Worm (Caenorhabditis elegans) whole organism, early embryonic: ENCODE measurements around the gene srw-102.

Source experiments
- ama-1 ChIP-seq: fragments of 150-350 bp; optimal IDR thresholded peaks from 2 replicates; lab custom pipeline; 2014
- ceh-13 ChIP-seq: fragments of 200-800 bp; sonication (Bioruptor generic); optimal IDR thresholded peaks from 2 replicates; lab custom pipeline; 2018; ENCODE audit warnings: mild to moderate bottlenecking, missing genetic modification characterization, missing compliant biosample characterization
- ceh-36 ChIP-seq: sonication (generic microtip); optimal IDR thresholded peaks from 2 replicates; lab custom pipeline; 2016; ENCODE audit warnings: missing genetic modification characterization, inconsistent platforms, missing compliant biosample characterization
- ets-7 ChIP-seq: sonication (generic microtip); optimal IDR thresholded peaks from 2 replicates; lab custom pipeline; 2016; ENCODE audit warnings: missing genotype, missing genetic modification characterization, missing compliant biosample characterization
- flt-1 ChIP-seq: fragments of 200-800 bp; sonication (Bioruptor generic); IDR thresholded peaks from 2 replicates; pipeline ENCODE4 v1.3.6; 2022; ENCODE audit warnings: missing genetic modification characterization, missing compliant biosample characterization
- hmg-4 ChIP-seq: fragments of 200-800 bp; sonication (Bioruptor generic); optimal IDR thresholded peaks from 2 replicates; lab custom pipeline; 2018; ENCODE audit warnings: mild to moderate bottlenecking, missing genetic modification characterization, missing compliant biosample characterization
- scrt-1 ChIP-seq: fragments of 200-800 bp; sonication (Bioruptor generic); IDR thresholded peaks from 2 replicates; pipeline ENCODE4 v1.3.6; 2022; ENCODE audit warnings: missing genetic modification characterization, missing compliant biosample characterization
- tbx-37 ChIP-seq: fragments of 200-800 bp; sonication (Bioruptor generic); conservative IDR thresholded peaks from 2 replicates; pipeline ENCODE4 v1.3.6; 2022; ENCODE audit warnings: missing genetic modification reagents, missing genetic modification characterization, missing compliant biosample characterization
- tra-4 ChIP-seq: sonication (generic microtip); optimal IDR thresholded peaks from 2 replicates; lab custom pipeline; 2017; ENCODE audit warnings: missing genetic modification characterization, missing compliant biosample characterization

DNA sequence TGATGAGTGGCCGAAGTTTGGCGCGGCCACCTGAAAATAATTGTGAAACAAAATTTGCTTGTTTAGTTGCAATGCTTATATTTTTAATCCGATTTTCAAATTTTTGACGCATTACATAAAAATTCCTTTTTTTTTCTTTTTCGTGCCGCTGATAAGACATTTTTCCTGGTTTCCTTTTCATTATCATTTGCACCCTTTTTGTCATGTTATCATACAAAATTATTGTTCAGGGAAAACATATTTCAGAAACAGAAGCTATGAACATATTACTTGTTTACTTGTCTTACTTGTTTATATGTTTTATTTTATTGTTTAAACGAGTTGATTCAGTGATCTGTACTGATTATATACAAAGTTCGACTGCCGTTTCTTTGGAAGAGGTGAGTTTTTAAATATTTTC, 40.7 kb downstream of the srw-102 start, which contains the start of gene clec-205:
- TF ChIP-seq ceh-36 (tag; lab: Kevin White, UChicago) (no peak), ceh-13 (GFP tag; lab: Kevin White, UChicago) (no peak), flt-1 (GFP tag; lab: Robert Waterston, UW) (no peak), ama-1 (no peak), ets-7 (tag; lab: Kevin White, UChicago) (no peak), tra-4 (tag; lab: Kevin White, UChicago) (no peak), tbx-37 (GFP tag; lab: Robert Waterston, UW) (no peak), scrt-1 (GFP tag; lab: Robert Waterston, UW) (no peak), hmg-4 (GFP tag; lab: Kevin White, UChicago) (no peak)
